Fruit fly (Drosophila melanogaster) whole organism, embryonic: ENCODE measurements around the gene CG15330.

Experiments
- Adf1 ChIP-seq: fragments of 200-800 bp; sonication (Bioruptor generic); IDR thresholded peaks from 2 replicates; pipeline ENCODE4 v1.3.6; 2022; ENCODE audit warnings: missing biosample characterization, missing genetic modification characterization
- CG10209 ChIP-seq: fragments of 200-800 bp; sonication (Bioruptor generic); optimal IDR thresholded peaks from 3 replicates; lab custom pipeline; 2017; ENCODE audit warnings: missing biosample characterization, mild to moderate bottlenecking, missing genetic modification characterization, missing genetic modification reagents
- CG10321 ChIP-seq: fragments of 200-800 bp; sonication (Bioruptor generic); IDR thresholded peaks from 2 replicates; pipeline ENCODE4 v1.3.6; 2022; ENCODE audit warnings: missing biosample characterization, missing genetic modification characterization
- CG14860 ChIP-seq: fragments of 200-800 bp; sonication (Bioruptor generic); IDR thresholded peaks from 3 replicates; pipeline ENCODE4 v1.3.6; 2022; ENCODE audit warnings: missing biosample characterization, missing genetic modification characterization; ENCODE audit not compliant: partially characterized antibody
- CG15514 ChIP-seq: fragments of 200-800 bp; sonication (Bioruptor generic); optimal IDR thresholded peaks from 3 replicates; lab custom pipeline; 2017; ENCODE audit warnings: missing biosample characterization, missing genetic modification characterization, mild to moderate bottlenecking, moderate library complexity, missing genetic modification reagents
- CG1602 ChIP-seq: fragments of 200-800 bp; sonication (Bioruptor generic); optimal IDR thresholded peaks from 3 replicates; lab custom pipeline; 2016; ENCODE audit warnings: missing biosample characterization, missing genetic modification characterization
- CG16815 ChIP-seq: fragments of 200-800 bp; sonication (Bioruptor generic); optimal IDR thresholded peaks from 3 replicates; lab custom pipeline; 2017; ENCODE audit warnings: missing biosample characterization, mild to moderate bottlenecking, missing genetic modification characterization
- CG17186 ChIP-seq: fragments of 200-800 bp; sonication (Bioruptor generic); optimal IDR thresholded peaks from 3 replicates; lab custom pipeline; 2017; ENCODE audit warnings: missing biosample characterization, missing genetic modification reagents, missing genetic modification characterization
- CG18619 ChIP-seq: fragments of 200-800 bp; sonication (Bioruptor generic); optimal IDR thresholded peaks from 3 replicates; lab custom pipeline; 2017; ENCODE audit warnings: missing biosample characterization, mild to moderate bottlenecking, missing genetic modification characterization
- CG18764 ChIP-seq: fragments of 200-800 bp; sonication (Bioruptor generic); optimal IDR thresholded peaks from 3 replicates; lab custom pipeline; 2016; ENCODE audit warnings: missing biosample characterization, missing genetic modification characterization
- CG2199 ChIP-seq: fragments of 200-800 bp; sonication (Bioruptor generic); IDR thresholded peaks from 3 replicates; pipeline ENCODE4 v1.3.6; 2022; ENCODE audit warnings: missing biosample characterization, missing genetic modification characterization
- CG3065 ChIP-seq: fragments of 200-800 bp; sonication (Bioruptor generic); optimal IDR thresholded peaks from 2 replicates; lab custom pipeline; 2016; ENCODE audit warnings: missing biosample characterization, missing genetic modification characterization
- CG32532 ChIP-seq: fragments of 200-800 bp; sonication (Bioruptor generic); IDR thresholded peaks from 2 replicates; pipeline ENCODE4 v1.3.6; 2022; ENCODE audit warnings: missing biosample characterization, missing genetic modification characterization
- CG32772 ChIP-seq: fragments of 200-800 bp; sonication (Bioruptor generic); IDR thresholded peaks from 2 replicates; pipeline ENCODE4 v1.3.6; 2022; ENCODE audit warnings: missing biosample characterization, missing genetic modification characterization
- CG4282 ChIP-seq: fragments of 200-800 bp; sonication (Bioruptor generic); optimal IDR thresholded peaks from 2 replicates; lab custom pipeline; 2016; ENCODE audit warnings: missing biosample characterization, missing genetic modification characterization
- CG4360 ChIP-seq: fragments of 200-800 bp; sonication (Bioruptor generic); IDR thresholded peaks from 2 replicates; pipeline ENCODE4 v1.3.6; 2022; ENCODE audit warnings: missing biosample characterization, missing genetic modification characterization
- CG4707 ChIP-seq: fragments of 200-800 bp; sonication (Bioruptor generic); optimal IDR thresholded peaks from 2 replicates; lab custom pipeline; 2018; ENCODE audit warnings: missing biosample characterization, mild to moderate bottlenecking, missing genetic modification characterization, moderate library complexity
- CG6254 ChIP-seq: fragments of 200-800 bp; sonication (Bioruptor generic); optimal IDR thresholded peaks from 3 replicates; lab custom pipeline; 2017; ENCODE audit warnings: mild to moderate bottlenecking, missing biosample characterization, missing genetic modification reagents, missing genetic modification characterization
- CG6791 ChIP-seq: fragments of 200-800 bp; sonication (Bioruptor generic); IDR thresholded peaks from 3 replicates; pipeline ENCODE4 v1.3.6; 2022; ENCODE audit warnings: missing biosample characterization, missing genetic modification characterization; ENCODE audit not compliant: partially characterized antibody
- CTCF ChIP-seq: fragments of 200-800 bp; sonication (Bioruptor generic); optimal IDR thresholded peaks from 2 replicates; lab custom pipeline; 2017; ENCODE audit warnings: missing biosample characterization, mild to moderate bottlenecking, missing genetic modification characterization, moderate library complexity
- D19B ChIP-seq: fragments of 200-800 bp; sonication (Bioruptor generic); optimal IDR thresholded peaks from 2 replicates; lab custom pipeline; 2017; ENCODE audit warnings: missing biosample characterization, mild to moderate bottlenecking, missing genetic modification characterization
- GATAe ChIP-seq: fragments of 200-800 bp; sonication (Bioruptor generic); conservative IDR thresholded peaks from 2 replicates; pipeline ENCODE4 v1.3.6; 2022; ENCODE audit warnings: missing biosample characterization, missing genetic modification characterization
- HLH3B ChIP-seq: fragments of 200-800 bp; sonication (Bioruptor generic); IDR thresholded peaks from 2 replicates; pipeline ENCODE4 v1.3.6; 2022; ENCODE audit warnings: missing biosample characterization, missing genetic modification characterization
- HLHmδ ChIP-seq: fragments of 200-800 bp; sonication (Bioruptor generic); optimal IDR thresholded peaks from 2 replicates; lab custom pipeline; 2018; ENCODE audit warnings: missing biosample characterization, mild to moderate bottlenecking, missing genetic modification characterization, moderate library complexity
- Hmr ChIP-seq: fragments of 200-800 bp; sonication (Bioruptor generic); optimal IDR thresholded peaks from 3 replicates; lab custom pipeline; 2017; ENCODE audit warnings: mild to moderate bottlenecking, missing biosample characterization, missing genetic modification reagents, missing genetic modification characterization
- Hmx ChIP-seq: fragments of 200-800 bp; sonication (Bioruptor generic); optimal IDR thresholded peaks from 2 replicates; lab custom pipeline; 2016; ENCODE audit warnings: missing biosample characterization, missing genetic modification characterization
- Hsf ChIP-seq: fragments of 200-800 bp; sonication (Bioruptor generic); optimal IDR thresholded peaks from 3 replicates; lab custom pipeline; 2016; ENCODE audit warnings: missing biosample characterization, missing genetic modification characterization
- Mad ChIP-seq: fragments of 200-800 bp; sonication (Bioruptor generic); optimal IDR thresholded peaks from 2 replicates; lab custom pipeline; 2016; ENCODE audit warnings: missing biosample characterization, missing genetic modification characterization
- Side ChIP-seq: fragments of 200-800 bp; sonication (Bioruptor generic); optimal IDR thresholded peaks from 2 replicates; lab custom pipeline; 2016; ENCODE audit warnings: missing biosample characterization, missing genetic modification characterization
- Sox100B ChIP-seq: fragments of 200-800 bp; sonication (Bioruptor generic); optimal IDR thresholded peaks from 3 replicates; lab custom pipeline; 2018; ENCODE audit warnings: missing biosample characterization, mild to moderate bottlenecking, missing genetic modification characterization
- Vsx1 ChIP-seq: fragments of 200-800 bp; sonication (Bioruptor generic); optimal IDR thresholded peaks from 2 replicates; lab custom pipeline; 2017; ENCODE audit warnings: missing biosample characterization, mild to moderate bottlenecking, missing genetic modification characterization, missing genetic modification reagents
- ab ChIP-seq: fragments of 200-800 bp; sonication (Bioruptor generic); optimal IDR thresholded peaks from 2 replicates; lab custom pipeline; 2016; ENCODE audit warnings: missing biosample characterization, missing genetic modification characterization
- ac ChIP-seq: fragments of 200-800 bp; sonication (Bioruptor generic); optimal IDR thresholded peaks from 3 replicates; lab custom pipeline; 2017; ENCODE audit warnings: missing biosample characterization, mild to moderate bottlenecking, missing genetic modification characterization
- cato ChIP-seq: fragments of 200-800 bp; sonication (Bioruptor generic); optimal IDR thresholded peaks from 2 replicates; lab custom pipeline; 2016; ENCODE audit warnings: missing biosample characterization, missing genetic modification characterization, borderline replicate concordance
- crc ChIP-seq: fragments of 200-800 bp; sonication (Bioruptor generic); optimal IDR thresholded peaks from 2 replicates; lab custom pipeline; 2016; ENCODE audit warnings: missing biosample characterization, missing genetic modification characterization
- crol ChIP-seq: fragments of 200-800 bp; sonication (Bioruptor generic); IDR thresholded peaks from 2 replicates; pipeline ENCODE4 v1.3.6; 2022; ENCODE audit warnings: missing biosample characterization, missing genetic modification characterization
- dati ChIP-seq: fragments of 200-800 bp; sonication (Bioruptor generic); IDR thresholded peaks from 2 replicates; pipeline ENCODE4 v1.3.6; 2022; ENCODE audit warnings: missing biosample characterization, missing genetic modification characterization
- eve ChIP-seq, 2 experiments: fragments of >200 bp; optimal IDR thresholded peaks; 2 replicates each; lab custom pipeline; 2017; ENCODE audit warnings: missing biosample characterization in 2 of 2, missing genetic modification characterization in 2 of 2
- hkb ChIP-seq, 2 experiments: fragments of 200-800 bp in 1 of 2; fragments of >200 bp in 1 of 2; sonication (Bioruptor generic) in 1 of 2; IDR thresholded peaks in 1 of 2; optimal IDR thresholded peaks in 1 of 2; 2 replicates each; pipeline versions ENCODE4 v1.3.6 to Lab custom; 2017 to 2022; ENCODE audit warnings: missing biosample characterization in 1 of 2, missing genetic modification characterization in 1 of 2
- mam ChIP-seq: fragments of 200-800 bp; sonication (Bioruptor generic); optimal IDR thresholded peaks from 3 replicates; lab custom pipeline; 2016; ENCODE audit warnings: missing biosample characterization, missing genetic modification characterization
- pita ChIP-seq: fragments of 200-800 bp; sonication (Bioruptor generic); optimal IDR thresholded peaks from 2 replicates; lab custom pipeline; 2017; ENCODE audit warnings: missing biosample characterization, mild to moderate bottlenecking, missing genetic modification characterization
- salm ChIP-seq: fragments of 200-800 bp; sonication (Bioruptor generic); optimal IDR thresholded peaks from 2 replicates; lab custom pipeline; 2018; ENCODE audit warnings: missing biosample characterization, mild to moderate bottlenecking, missing genetic modification characterization
- sim ChIP-seq: fragments of 200-800 bp; sonication (Bioruptor generic); IDR thresholded peaks from 2 replicates; pipeline ENCODE4 v1.3.6; 2022; ENCODE audit warnings: missing biosample characterization, missing genetic modification characterization
- tgo ChIP-seq: fragments of 200-800 bp; sonication (Bioruptor generic); IDR thresholded peaks from 3 replicates; pipeline ENCODE4 v1.3.6; 2022; ENCODE audit warnings: missing biosample characterization, missing genetic modification characterization
- tio ChIP-seq: fragments of 200-800 bp; sonication (Bioruptor generic); optimal IDR thresholded peaks from 2 replicates; lab custom pipeline; 2017; ENCODE audit warnings: missing biosample characterization, missing genetic modification characterization, inconsistent platforms
- tna ChIP-seq: fragments of 200-800 bp; sonication (Bioruptor generic); IDR thresholded peaks from 2 replicates; pipeline ENCODE4 v1.3.6; 2022; ENCODE audit warnings: missing biosample characterization, missing genetic modification characterization; ENCODE audit not compliant: partially characterized antibody
- twi ChIP-seq: fragments of 200-800 bp; optimal IDR thresholded peaks from 2 replicates; lab custom pipeline; 2019; ENCODE audit warnings: missing biosample characterization, mild to moderate bottlenecking, missing genetic modification characterization, moderate library complexity
- vfl ChIP-seq: fragments of 200-800 bp; sonication (Bioruptor generic); optimal IDR thresholded peaks from 2 replicates; lab custom pipeline; 2016; ENCODE audit warnings: missing biosample characterization, missing genetic modification characterization
- vnd ChIP-seq: fragments of 200-800 bp; sonication (Bioruptor generic); IDR thresholded peaks from 3 replicates; pipeline ENCODE4 v1.3.6; 2022; ENCODE audit warnings: missing biosample characterization, missing genetic modification characterization; ENCODE audit not compliant: partially characterized antibody

The CG15330 gene

DNA sequence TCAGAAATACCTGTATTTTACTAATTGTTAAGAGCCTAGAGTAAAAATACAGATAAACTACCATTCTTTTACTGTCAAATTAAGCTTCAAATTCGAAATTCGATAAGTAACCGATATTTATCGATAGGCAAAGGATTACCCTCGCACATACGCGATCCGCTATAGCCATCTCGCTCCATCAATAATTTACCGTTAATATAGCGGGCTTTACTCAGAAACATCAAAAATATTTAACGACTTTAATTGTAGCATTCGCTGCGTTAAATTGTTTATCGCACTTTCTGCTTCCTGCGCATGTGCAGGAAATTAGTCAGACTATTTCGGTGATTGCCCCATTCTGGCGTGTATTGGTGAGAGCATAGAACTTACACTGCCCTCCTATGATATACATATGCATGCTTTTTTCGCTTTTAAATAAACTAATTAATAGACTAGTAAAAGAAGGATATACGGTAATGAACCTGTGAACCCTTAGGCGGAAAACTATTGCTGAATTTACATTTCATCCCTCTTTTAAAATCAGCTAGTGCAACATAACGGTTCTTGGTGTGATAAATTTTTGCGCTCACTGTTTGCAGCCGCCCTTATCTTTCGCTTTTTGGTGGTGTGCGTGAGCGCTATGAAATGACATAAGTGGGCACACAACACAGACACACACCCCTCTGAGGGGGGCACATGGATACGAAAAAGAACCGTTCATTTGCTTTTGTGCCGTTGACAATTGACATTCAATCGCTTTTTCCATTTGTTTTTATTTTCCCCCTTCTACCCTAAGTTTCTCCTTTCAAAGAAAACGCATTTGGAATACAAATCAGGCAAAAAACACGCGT lies 47.4 kb upstream of the CG15330 start, which contains the start of the genes dpr14 and spidey (continued):
- TF ChIP-seq CG17186 (GFP tag; lab: Kevin White, UChicago) = no peak
- peak; percentile 80 for TF ChIP-seq salm (tag; lab: Kevin White, UChicago)
- TF ChIP-seq CTCF = peak; percentile 42
- peak; percentile 80 for TF ChIP-seq vfl (GFP tag; lab: Kevin White, UChicago)
- peak; percentile 93 for TF ChIP-seq GATAe (GFP tag; lab: Robert Waterston, UW)
- peak; percentile 84 for TF ChIP-seq CG15514 (GFP tag; lab: Kevin White, UChicago)
- TF ChIP-seq CG18619 = peak; percentile 90
- no peak for TF ChIP-seq HLHmδ (GFP tag; lab: Kevin White, UChicago)
- TF ChIP-seq dati (GFP tag; lab: Robert Waterston, UW) = no peak
- peak; percentile 80 for TF ChIP-seq D19B (GFP tag; lab: Kevin White, UChicago)
- TF ChIP-seq sim (GFP tag; lab: Robert Waterston, UW) = peak; percentile 64; the same call in 1 of the 2 replicates
- peak; percentile 89 for TF ChIP-seq CG10209 (GFP tag; lab: Kevin White, UChicago)
- peak; percentile 65 for TF ChIP-seq Hmx (GFP tag; lab: Kevin White, UChicago)
- TF ChIP-seq ac = peak; percentile 59
- TF ChIP-seq Mad (GFP tag; lab: Kevin White, UChicago) = peak; percentile 61
- peak; percentile 62; the same call in 1 of the 3 replicates for TF ChIP-seq CG2199 (GFP tag; lab: Robert Waterston, UW)
- TF ChIP-seq CG32772 = peak; percentile 91
- TF ChIP-seq tna (GFP tag; lab: Robert Waterston, UW) = no peak
- TF ChIP-seq tgo (GFP tag; lab: Robert Waterston, UW) = peak; percentile 93
- TF ChIP-seq tio (GFP tag; lab: Kevin White, UChicago) = no peak
- TF ChIP-seq CG4360 = peak; percentile 42
- TF ChIP-seq Side = peak; percentile 87
- peak; percentile 79 for TF ChIP-seq CG6254
- TF ChIP-seq CG4707 (GFP tag; lab: Kevin White, UChicago) = peak; percentile 62
- peak; percentile 94 for TF ChIP-seq CG32532 (GFP tag; lab: Robert Waterston, UW)
- peak; percentile 83; the same call in 1 of the 2 replicates for TF ChIP-seq Adf1 (GFP tag; lab: Robert Waterston, UW)
- TF ChIP-seq Hsf (GFP tag; lab: Kevin White, UChicago) = peak; percentile 88
- TF ChIP-seq vnd (GFP tag; lab: Robert Waterston, UW) = no peak; the same call in 2 of the 3 replicates
- TF ChIP-seq hkb (optimal IDR thresholded peaks at IDR 0.05; lab: Kevin White, UChicago) = no peak
- TF ChIP-seq hkb (GFP tag; IDR thresholded peaks at IDR 0.05; lab: Robert Waterston, UW) = peak; percentile 94
- peak; percentile 73 for TF ChIP-seq crc
- no peak for TF ChIP-seq pita (GFP tag; lab: Kevin White, UChicago)
- peak; percentile 88 for TF ChIP-seq mam (GFP tag; lab: Kevin White, UChicago)
- peak; percentile 56 for TF ChIP-seq CG3065 (GFP tag; lab: Kevin White, UChicago)
- peak; percentile 95 for TF ChIP-seq Hmr
- peak; percentile 86 for TF ChIP-seq Sox100B
- TF ChIP-seq Vsx1 (GFP tag; lab: Kevin White, UChicago) = peak; percentile 82
- TF ChIP-seq twi (tag; lab: Kevin White, UChicago) = peak; percentile 78
- TF ChIP-seq cato (GFP tag; lab: Kevin White, UChicago) = peak; percentile 76
- peak; percentile 52; the same call in 2 of the 3 replicates for TF ChIP-seq CG6791 (GFP tag; lab: Robert Waterston, UW)
- peak; percentile 77 for TF ChIP-seq CG18764 (GFP tag; lab: Kevin White, UChicago)
- TF ChIP-seq crol (GFP tag; lab: Robert Waterston, UW) = peak; percentile 89
- peak; percentile 73 for TF ChIP-seq CG4282 (GFP tag; lab: Kevin White, UChicago)
- peak; percentile 81 for TF ChIP-seq CG1602 (GFP tag; lab: Kevin White, UChicago)
- peak; percentile 89 for TF ChIP-seq HLH3B
- no peak; the same call in 1 of the 2 replicates for TF ChIP-seq CG10321 (GFP tag; lab: Robert Waterston, UW)
- no peak for TF ChIP-seq eve (GFP tag; optimal IDR thresholded peaks at IDR 0.05; lab: Kevin White, UChicago)
- TF ChIP-seq ab = peak; percentile 81
- no peak for TF ChIP-seq CG14860 (GFP tag; lab: Robert Waterston, UW)
- peak; percentile 74 for TF ChIP-seq CG16815 (GFP tag; lab: Kevin White, UChicago)
